Fruit fly (Drosophila melanogaster): Measurements from ENCODE around the gene CG32640.
A peak's percentile ranks its signal among the peaks of the same experiment; 100 is the strongest.

CG32640 gene

DNA sequence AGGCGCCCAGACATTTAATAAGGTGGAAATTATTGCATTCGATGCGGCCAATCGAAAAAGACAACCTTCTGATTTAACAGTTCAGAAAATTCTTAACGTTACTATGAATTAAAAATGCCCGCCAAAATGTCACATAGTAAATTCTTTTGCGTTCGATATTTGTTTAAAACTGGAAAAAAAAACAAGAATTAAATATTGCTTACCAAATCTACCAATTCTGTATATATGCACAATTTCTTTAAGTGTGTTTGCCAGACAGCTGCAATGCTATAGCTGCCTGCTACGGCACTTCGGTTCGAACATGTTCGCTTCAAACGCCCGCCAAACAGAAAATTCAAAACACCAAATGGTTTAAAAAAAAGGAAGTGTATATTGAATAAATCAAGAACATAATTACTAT, 36.3 kb downstream of the CG32640 start (continued):
- TF ChIP-seq pzg (GFP tag; optimal IDR thresholded peaks at IDR 0.05) (peak; percentile 23), peb (GFP tag; IDR thresholded peaks at IDR 0.05) (peak; percentile 26; the same call in 1 of the 2 replicates), CG12744 (GFP tag; optimal IDR thresholded peaks at IDR 0.05) (peak; percentile 63), tx (GFP tag; optimal IDR thresholded peaks at IDR 0.05) (peak; percentile 61), prd (optimal IDR thresholded peaks at IDR 0.05) (no peak), prd (GFP tag; IDR thresholded peaks at IDR 0.05) (peak; percentile 78), sqz (GFP tag; optimal IDR thresholded peaks at IDR 0.05) (peak; percentile 8), Ada2b (GFP tag; IDR thresholded peaks at IDR 0.05) (peak; percentile 64; the same call in 1 of the 2 replicates), Trl (optimal IDR thresholded peaks at IDR 0.05) (no peak), Trl (GFP tag; optimal IDR thresholded peaks at IDR 0.05) (peak; percentile 69), caup (GFP tag; optimal IDR thresholded peaks at IDR 0.05; ENCODE audit: severe bottlenecking) (peak; percentile 38), CG15479 (GFP tag; optimal IDR thresholded peaks at IDR 0.05) (no peak), salm (tag; optimal IDR thresholded peaks at IDR 0.05) (peak; percentile 4), CG7963 (GFP tag; IDR thresholded peaks at IDR 0.05; ENCODE audit: partially characterized antibody) (no peak), MTF-1 (GFP tag; optimal IDR thresholded peaks at IDR 0.05; ENCODE audit: borderline replicate concordance) (peak; percentile 35), Oli (tag; optimal IDR thresholded peaks at IDR 0.05) (peak; percentile 50), dmrt99B (tag; optimal IDR thresholded peaks at IDR 0.05) (peak; percentile 66), eyg (GFP tag; optimal IDR thresholded peaks at IDR 0.05) (peak; percentile 46), HHEX (GFP tag; optimal IDR thresholded peaks at IDR 0.05) (peak; percentile 48), Abd-B (GFP tag; optimal IDR thresholded peaks at IDR 0.05) (peak; percentile 27), CG1792 (GFP tag; optimal IDR thresholded peaks at IDR 0.05) (no peak), CG18619 (GFP tag; optimal IDR thresholded peaks at IDR 0.05) (peak; percentile 32), CG18764 (GFP tag; optimal IDR thresholded peaks at IDR 0.05) (peak; percentile 48), Nf-YC (tag; optimal IDR thresholded peaks at IDR 0.05) (peak; percentile 6), run (tag; optimal IDR thresholded peaks at IDR 0.05) (no peak), CG8944 (GFP tag; optimal IDR thresholded peaks at IDR 0.05) (peak; percentile 71), Ets97D (GFP tag; optimal IDR thresholded peaks at IDR 0.05) (peak; percentile 35), H2.0 (GFP tag; IDR thresholded peaks at IDR 0.05) (peak; percentile 51; the same call in 1 of the 2 replicates), Ssrp (tag; optimal IDR thresholded peaks at IDR 0.05) (peak; percentile 55), CG12659 (GFP tag; optimal IDR thresholded peaks at IDR 0.05) (peak; percentile 60), Med (GFP tag) (peak; percentile 94), croc (GFP tag; conservative IDR thresholded peaks at IDR 0.05) (no peak), bsh (GFP tag; optimal IDR thresholded peaks at IDR 0.05) (peak in 1 of 2 experiments; percentile 75), tgo (GFP tag; IDR thresholded peaks at IDR 0.05) (peak; percentile 60), CG30431 (GFP tag; optimal IDR thresholded peaks at IDR 0.05) (peak; percentile 16), CG2678 (tag; optimal IDR thresholded peaks at IDR 0.05) (peak; percentile 66), sima (GFP tag; optimal IDR thresholded peaks at IDR 0.05) (peak; percentile 20), inv (GFP tag; IDR thresholded peaks at IDR 0.05; ENCODE audit: partially characterized antibody) (no peak), tin (GFP tag; optimal IDR thresholded peaks at IDR 0.05) (peak; percentile 68), CG9437 (GFP tag; optimal IDR thresholded peaks at IDR 0.05) (peak; percentile 34), CG13894 (tag; optimal IDR thresholded peaks at IDR 0.05) (peak; percentile 9), cwo (GFP tag; optimal IDR thresholded peaks at IDR 0.05) (peak; percentile 51), ac (GFP tag; optimal IDR thresholded peaks at IDR 0.05) (no peak), Spps (tag; optimal IDR thresholded peaks at IDR 0.05) (peak; percentile 49), CG32532 (GFP tag; IDR thresholded peaks at IDR 0.05) (peak; percentile 75), z (GFP tag; IDR thresholded peaks at IDR 0.05) (no peak), Sox102F (GFP tag; optimal IDR thresholded peaks at IDR 0.05) (peak; percentile 74), CG9932 (GFP tag; IDR thresholded peaks at IDR 0.05) (peak; percentile 69), CG10431 (GFP tag; optimal IDR thresholded peaks at IDR 0.05) (no peak), ab (GFP tag; optimal IDR thresholded peaks at IDR 0.05) (no peak), phol (tag; optimal IDR thresholded peaks at IDR 0.05) (peak; percentile 59)

All from whole organism, embryonic.